Fruit fly (Drosophila melanogaster) whole organism, embryonic: ENCODE data around the gene cpb.
A peak's percentile ranks its signal among the peaks of the same experiment; 100 is the strongest.

ENCODE experiments used
- Antp ChIP-seq: fragments of 200-800 bp; sonication (Bioruptor generic); optimal IDR thresholded peaks from 3 replicates; lab custom pipeline; 2016; ENCODE audit warnings: missing biosample characterization, missing genetic modification characterization
- C15 ChIP-seq: fragments of 200-800 bp; sonication (Bioruptor generic); IDR thresholded peaks from 3 replicates; pipeline ENCODE4 v1.3.6; 2022; ENCODE audit warnings: missing biosample characterization, missing genetic modification characterization
- CG10274 ChIP-seq: fragments of 200-800 bp; sonication (Bioruptor generic); optimal IDR thresholded peaks from 3 replicates; lab custom pipeline; 2017; ENCODE audit warnings: missing biosample characterization, mild to moderate bottlenecking, missing genetic modification characterization
- CG10565 ChIP-seq: fragments of 200-800 bp; sonication (Bioruptor generic); optimal IDR thresholded peaks from 3 replicates; lab custom pipeline; 2016; ENCODE audit warnings: missing biosample characterization, mild to moderate bottlenecking, missing genetic modification characterization
- CG10959 ChIP-seq: fragments of 200-800 bp; sonication (Bioruptor generic); IDR thresholded peaks from 2 replicates; pipeline ENCODE4 v1.3.6; 2022; ENCODE audit warnings: missing biosample characterization, missing genetic modification characterization
- CG11504 ChIP-seq: fragments of 200-800 bp; sonication (Bioruptor generic); optimal IDR thresholded peaks from 3 replicates; lab custom pipeline; 2019; ENCODE audit warnings: missing biosample characterization, mild to moderate bottlenecking, missing genetic modification characterization, moderate library complexity
- CG14860 ChIP-seq: fragments of 200-800 bp; sonication (Bioruptor generic); IDR thresholded peaks from 3 replicates; pipeline ENCODE4 v1.3.6; 2022; ENCODE audit warnings: missing biosample characterization, missing genetic modification characterization; ENCODE audit not compliant: partially characterized antibody
- CG17328 ChIP-seq: fragments of 200-800 bp; sonication (Bioruptor generic); IDR thresholded peaks from 2 replicates; pipeline ENCODE4 v1.3.6; 2022; ENCODE audit warnings: missing biosample characterization, missing genetic modification characterization
- CG17361 ChIP-seq: fragments of 200-800 bp; sonication (Bioruptor generic); IDR thresholded peaks from 3 replicates; pipeline ENCODE4 v1.3.6; 2022; ENCODE audit warnings: missing biosample characterization, missing genetic modification characterization
- CG17802 ChIP-seq: fragments of 200-800 bp; sonication (Bioruptor generic); optimal IDR thresholded peaks from 2 replicates; lab custom pipeline; 2018; ENCODE audit warnings: missing biosample characterization, mild to moderate bottlenecking, missing genetic modification characterization, moderate library complexity
- CG18011 ChIP-seq: fragments of 200-800 bp; sonication (Bioruptor generic); optimal IDR thresholded peaks from 2 replicates; lab custom pipeline; 2017; ENCODE audit warnings: missing biosample characterization, missing genetic modification characterization, mild to moderate bottlenecking, moderate library complexity, missing genotype
- CG3065 ChIP-seq: fragments of 200-800 bp; sonication (Bioruptor generic); optimal IDR thresholded peaks from 2 replicates; lab custom pipeline; 2016; ENCODE audit warnings: missing biosample characterization, missing genetic modification characterization
- CG32772 ChIP-seq: fragments of 200-800 bp; sonication (Bioruptor generic); IDR thresholded peaks from 2 replicates; pipeline ENCODE4 v1.3.6; 2022; ENCODE audit warnings: missing biosample characterization, missing genetic modification characterization
- CG34224 ChIP-seq: fragments of 200-800 bp; sonication (Bioruptor generic); IDR thresholded peaks from 3 replicates; pipeline ENCODE4 v1.3.6; 2022; ENCODE audit warnings: missing biosample characterization, missing genetic modification characterization; ENCODE audit not compliant: partially characterized antibody
- CG4617 ChIP-seq: fragments of 200-800 bp; sonication (Bioruptor generic); optimal IDR thresholded peaks from 3 replicates; lab custom pipeline; 2016; ENCODE audit warnings: missing biosample characterization, missing genetic modification characterization, borderline replicate concordance
- CG4707 ChIP-seq: fragments of 200-800 bp; sonication (Bioruptor generic); optimal IDR thresholded peaks from 2 replicates; lab custom pipeline; 2018; ENCODE audit warnings: missing biosample characterization, mild to moderate bottlenecking, missing genetic modification characterization, moderate library complexity
- CG6272 ChIP-seq: fragments of 200-800 bp; sonication (Bioruptor generic); IDR thresholded peaks from 2 replicates; pipeline ENCODE4 v1.3.6; 2022; ENCODE audit warnings: missing biosample characterization, missing genetic modification characterization
- CG6854 ChIP-seq: fragments of 200-800 bp; sonication (Bioruptor generic); optimal IDR thresholded peaks from 3 replicates; lab custom pipeline; 2017; ENCODE audit warnings: missing biosample characterization, mild to moderate bottlenecking, missing genetic modification characterization
- CG7928 ChIP-seq: fragments of 200-800 bp; sonication (Bioruptor generic); optimal IDR thresholded peaks from 2 replicates; lab custom pipeline; 2017; ENCODE audit warnings: missing biosample characterization, mild to moderate bottlenecking, missing genetic modification characterization
- CG8944 ChIP-seq: fragments of 200-800 bp; sonication (Bioruptor generic); optimal IDR thresholded peaks from 3 replicates; lab custom pipeline; 2016; ENCODE audit warnings: missing biosample characterization, missing genetic modification characterization
- CG9215 ChIP-seq: fragments of 200-800 bp; sonication (Bioruptor generic); IDR thresholded peaks from 2 replicates; pipeline ENCODE4 v1.3.6; 2022; ENCODE audit warnings: missing biosample characterization, missing genetic modification characterization
- CG9437 ChIP-seq: fragments of 200-800 bp; sonication (Bioruptor generic); optimal IDR thresholded peaks from 2 replicates; lab custom pipeline; 2018; ENCODE audit warnings: missing biosample characterization, mild to moderate bottlenecking, missing genetic modification characterization
- Dbx ChIP-seq: fragments of 200-800 bp; sonication (Bioruptor generic); IDR thresholded peaks from 3 replicates; pipeline ENCODE4 v1.3.6; 2022; ENCODE audit warnings: missing biosample characterization, missing genetic modification characterization
- Dfd ChIP-seq, 2 experiments: fragments of >200 bp; optimal IDR thresholded peaks; 2 replicates each; lab custom pipeline; 2017; ENCODE audit warnings: missing biosample characterization in 2 of 2, missing genetic modification characterization in 2 of 2
- Dp ChIP-seq: fragments of 200-800 bp; sonication (Bioruptor generic); optimal IDR thresholded peaks from 2 replicates; lab custom pipeline; 2018; ENCODE audit warnings: missing biosample characterization, mild to moderate bottlenecking, missing genetic modification characterization, moderate library complexity
- HLH54F ChIP-seq: fragments of 200-800 bp; sonication (Bioruptor generic); optimal IDR thresholded peaks from 3 replicates; lab custom pipeline; 2016; ENCODE audit warnings: missing biosample characterization, missing genetic modification characterization
- HmgD ChIP-seq: fragments of 200-800 bp; sonication (Bioruptor generic); optimal IDR thresholded peaks from 3 replicates; lab custom pipeline; 2016; ENCODE audit warnings: missing biosample characterization, missing genetic modification characterization
- Hr39 ChIP-seq: fragments of >200 bp; optimal IDR thresholded peaks from 2 replicates; lab custom pipeline; 2017
- MTF-1 ChIP-seq: fragments of 200-800 bp; sonication (Bioruptor generic); optimal IDR thresholded peaks from 2 replicates; lab custom pipeline; 2018; ENCODE audit warnings: missing biosample characterization, mild to moderate bottlenecking, missing genetic modification characterization, borderline replicate concordance
- NC2α ChIP-seq: fragments of 200-800 bp; sonication (Bioruptor generic); optimal IDR thresholded peaks from 2 replicates; lab custom pipeline; 2016; ENCODE audit warnings: missing biosample characterization, missing genetic modification characterization
- NfI ChIP-seq: fragments of 200-800 bp; sonication (Bioruptor generic); optimal IDR thresholded peaks from 3 replicates; lab custom pipeline; 2018; ENCODE audit warnings: missing biosample characterization, mild to moderate bottlenecking, missing genetic modification characterization, moderate library complexity
- PHDP ChIP-seq: fragments of 200-800 bp; sonication (Bioruptor generic); optimal IDR thresholded peaks from 3 replicates; lab custom pipeline; 2018; ENCODE audit warnings: missing biosample characterization, mild to moderate bottlenecking, missing genetic modification characterization, moderate library complexity
- Pdp1 ChIP-seq, 2 experiments: fragments of 200-800 bp; sonication (Bioruptor generic); optimal IDR thresholded peaks; 3 replicates each; lab custom pipeline; 2016; ENCODE audit warnings: missing biosample characterization in 2 of 2, missing genetic modification characterization in 2 of 2, mild to moderate bottlenecking in 1 of 2, moderate library complexity in 1 of 2
- Rfx ChIP-seq: fragments of 200-800 bp; sonication (Bioruptor generic); IDR thresholded peaks from 2 replicates; pipeline ENCODE4 v1.3.6; 2022; ENCODE audit warnings: missing biosample characterization, missing genetic modification characterization
- Xrp1 ChIP-seq: fragments of 200-800 bp; sonication (Bioruptor generic); IDR thresholded peaks from 2 replicates; pipeline ENCODE4 v1.3.6; 2022; ENCODE audit warnings: missing biosample characterization, missing genetic modification characterization
- abd-A ChIP-seq: fragments of 200-800 bp; sonication (Bioruptor generic); optimal IDR thresholded peaks from 3 replicates; lab custom pipeline; 2019; ENCODE audit warnings: missing biosample characterization, mild to moderate bottlenecking, missing genetic modification characterization, moderate library complexity
- aop ChIP-seq: fragments of 200-800 bp; sonication (Bioruptor generic); IDR thresholded peaks from 2 replicates; pipeline ENCODE4 v1.3.6; 2022; ENCODE audit warnings: missing biosample characterization, missing genetic modification characterization
- bsh ChIP-seq, 2 experiments: fragments of 200-800 bp; sonication (Bioruptor generic); optimal IDR thresholded peaks; 2 replicates each; lab custom pipeline; 2017 to 2018; ENCODE audit warnings: mild to moderate bottlenecking in 2 of 2, missing biosample characterization in 2 of 2, missing genetic modification characterization in 2 of 2, moderate library complexity in 1 of 2
- cwo ChIP-seq: fragments of 200-800 bp; sonication (Bioruptor generic); optimal IDR thresholded peaks from 3 replicates; lab custom pipeline; 2017; ENCODE audit warnings: missing biosample characterization, missing genetic modification characterization, mild to moderate bottlenecking, moderate library complexity, missing genetic modification reagents
- dmrt99B ChIP-seq: fragments of 200-800 bp; sonication (Bioruptor generic); optimal IDR thresholded peaks from 2 replicates; lab custom pipeline; 2018; ENCODE audit warnings: missing biosample characterization, mild to moderate bottlenecking, missing genetic modification characterization, moderate library complexity
- gsb-n ChIP-seq: fragments of 200-800 bp; sonication (Bioruptor generic); optimal IDR thresholded peaks from 3 replicates; lab custom pipeline; 2018; ENCODE audit warnings: missing biosample characterization, mild to moderate bottlenecking, missing genetic modification characterization
- mirr ChIP-seq: fragments of 200-800 bp; sonication (Bioruptor generic); optimal IDR thresholded peaks from 3 replicates; lab custom pipeline; 2018; ENCODE audit warnings: missing biosample characterization, mild to moderate bottlenecking, missing genetic modification characterization
- pb ChIP-seq: fragments of 200-800 bp; sonication (Bioruptor generic); optimal IDR thresholded peaks from 3 replicates; lab custom pipeline; 2016; ENCODE audit warnings: missing biosample characterization, missing genetic modification characterization
- repo ChIP-seq: fragments of 200-800 bp; sonication (Bioruptor generic); optimal IDR thresholded peaks from 2 replicates; lab custom pipeline; 2016; ENCODE audit warnings: missing biosample characterization, missing genetic modification characterization
- run ChIP-seq: fragments of 200-800 bp; sonication (Bioruptor generic); optimal IDR thresholded peaks from 3 replicates; lab custom pipeline; 2018; ENCODE audit warnings: missing biosample characterization, mild to moderate bottlenecking, missing genetic modification characterization
- sob ChIP-seq: fragments of 200-800 bp; sonication (Bioruptor generic); IDR thresholded peaks from 2 replicates; pipeline ENCODE4 v1.3.6; 2022; ENCODE audit warnings: missing biosample characterization, missing genetic modification characterization
- sr ChIP-seq: fragments of 200-800 bp; sonication (Bioruptor generic); IDR thresholded peaks from 3 replicates; pipeline ENCODE4 v1.3.6; 2022; ENCODE audit warnings: missing biosample characterization, missing genetic modification characterization
- tna ChIP-seq: fragments of 200-800 bp; sonication (Bioruptor generic); IDR thresholded peaks from 2 replicates; pipeline ENCODE4 v1.3.6; 2022; ENCODE audit warnings: missing biosample characterization, missing genetic modification characterization; ENCODE audit not compliant: partially characterized antibody
- ttk ChIP-seq: fragments of 200-800 bp; sonication (Bioruptor generic); IDR thresholded peaks from 2 replicates; pipeline ENCODE4 v2.1.2; 2022; ENCODE audit warnings: missing biosample characterization, missing genetic modification characterization

Gene cpb

DNA sequence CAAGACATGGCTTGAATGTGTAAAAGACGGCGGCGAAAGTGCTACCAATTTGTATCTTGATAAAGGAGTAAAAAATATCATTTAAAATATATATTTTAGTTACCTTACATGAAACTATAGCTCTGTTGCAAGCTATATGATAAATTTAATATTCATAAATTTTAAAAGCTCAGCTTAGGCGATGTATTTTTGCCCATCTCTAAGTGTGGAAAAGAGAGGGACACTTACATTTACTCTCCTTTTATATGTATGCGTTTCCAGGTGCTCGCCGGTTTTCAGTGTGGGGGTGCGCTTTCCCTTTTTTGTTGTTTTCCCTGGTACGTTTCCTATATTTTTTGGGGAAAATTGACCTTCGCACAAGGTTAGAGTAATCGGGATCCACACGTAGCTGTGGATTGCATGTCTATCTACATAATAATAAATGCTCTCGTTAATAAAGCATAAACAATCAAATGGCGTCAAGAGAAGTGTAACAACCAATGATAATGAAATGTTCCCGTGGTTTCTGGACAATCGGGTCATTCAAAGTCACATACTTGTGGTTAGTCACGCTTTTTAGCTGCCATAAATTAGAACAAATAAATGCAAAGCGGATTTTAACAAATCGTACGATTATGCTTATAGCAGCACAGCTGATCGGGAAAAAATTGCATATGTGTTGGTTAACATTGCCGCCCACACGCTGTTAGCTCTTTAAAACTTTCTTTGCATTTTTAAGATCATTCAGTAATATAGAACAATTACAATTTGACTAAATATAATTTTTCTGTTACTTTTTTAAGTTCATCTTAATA is 23.3 kb downstream of the cpb start (continued):
- TF ChIP-seq Xrp1 (GFP tag; lab: Robert Waterston, UW) (peak; percentile 97), pb (GFP tag; lab: Kevin White, UChicago) (peak; percentile 60), bsh (GFP tag; optimal IDR thresholded peaks at IDR 0.05; lab: Kevin White, UChicago) (peak; percentile 98), sob (GFP tag; lab: Robert Waterston, UW) (peak; percentile 98), cwo (peak; percentile 95), CG10274 (GFP tag; lab: Kevin White, UChicago) (peak; percentile 85), CG9437 (GFP tag; lab: Kevin White, UChicago) (peak; percentile 93), CG6272 (GFP tag; lab: Robert Waterston, UW) (peak; percentile 96), dmrt99B (tag; lab: Kevin White, UChicago) (peak; percentile 97), mirr (GFP tag; lab: Kevin White, UChicago) (peak; percentile 83), run (tag; lab: Kevin White, UChicago) (peak; percentile 96), CG3065 (GFP tag; lab: Kevin White, UChicago) (peak; percentile 89), PHDP (peak; percentile 99), aop (peak; percentile 81), sr (GFP tag; lab: Robert Waterston, UW) (peak; percentile 62; the same call in 2 of the 3 replicates), Rfx (GFP tag; lab: Robert Waterston, UW) (peak; percentile 98), repo (peak; percentile 22), Dbx (GFP tag; lab: Robert Waterston, UW) (peak; percentile 99), CG4617 (peak; percentile 89), CG10565 (GFP tag; lab: Kevin White, UChicago) (peak; percentile 64), Antp (GFP tag; lab: Kevin White, UChicago) (peak; percentile 74), Dfd (GFP tag; optimal IDR thresholded peaks at IDR 0.05; lab: Kevin White, UChicago) (no peak), HLH54F (GFP tag; lab: Kevin White, UChicago) (peak; percentile 88), NC2α (GFP tag; lab: Kevin White, UChicago) (peak; percentile 61), abd-A (tag; lab: Kevin White, UChicago) (peak; percentile 94), CG6854 (GFP tag; lab: Kevin White, UChicago) (peak; percentile 97), CG17361 (peak; percentile 92), CG9215 (peak; percentile 97), CG18011 (GFP tag; lab: Kevin White, UChicago) (peak; percentile 91), tna (GFP tag; lab: Robert Waterston, UW) (peak; percentile 80), NfI (GFP tag; lab: Kevin White, UChicago) (peak; percentile 99), Hr39 (no peak), CG34224 (peak; percentile 97), ttk (GFP tag; lab: Robert Waterston, UW) (peak; percentile 93), Dp (GFP tag; lab: Kevin White, UChicago) (peak; percentile 11), CG32772 (peak; percentile 93), CG10959 (GFP tag; lab: Robert Waterston, UW) (peak; percentile 90), C15 (GFP tag; lab: Robert Waterston, UW) (peak; percentile 91), CG17328 (peak; percentile 93), gsb-n (tag; lab: Kevin White, UChicago) (peak; percentile 97), CG14860 (GFP tag; lab: Robert Waterston, UW) (peak; percentile 91), CG4707 (GFP tag; lab: Kevin White, UChicago) (peak; percentile 89), CG8944 (GFP tag; lab: Kevin White, UChicago) (peak; percentile 64), MTF-1 (GFP tag; lab: Kevin White, UChicago) (peak; percentile 69), HmgD (GFP tag; lab: Kevin White, UChicago) (no peak), CG7928 (GFP tag; lab: Kevin White, UChicago) (peak; percentile 78), Pdp1 (GFP tag; optimal IDR thresholded peaks at IDR 0.05; lab: Kevin White, UChicago) (peak; percentile 51 to 92), CG11504 (tag; lab: Kevin White, UChicago) (peak; percentile 97), CG17802 (peak; percentile 70)
